Worm (Caenorhabditis elegans): ENCODE results near the gene C04F5.9.

ce11 chrV:5090386-5090785 is 28.6 kb downstream of the C04F5.9 start:
- no peak for TF ChIP-seq aly-2 (tag; optimal IDR thresholded peaks at IDR 0.05)
- TF ChIP-seq unc-62 (GFP tag; optimal IDR thresholded peaks at IDR 0.05 in 1 of 2) = no peak
- no peak for TF ChIP-seq unc-62 (tag; optimal IDR thresholded peaks at IDR 0.05)
- TF ChIP-seq madf-9 (GFP tag; conservative IDR thresholded peaks at IDR 0.05) = no peak
- no peak for TF ChIP-seq ceh-82 (tag; optimal IDR thresholded peaks at IDR 0.05)
- no peak for TF ChIP-seq dpl-1 (GFP tag; optimal IDR thresholded peaks at IDR 0.05)
- TF ChIP-seq lir-3 (tag; optimal IDR thresholded peaks at IDR 0.05) = no peak
- no peak for TF ChIP-seq nhr-237 (tag; optimal IDR thresholded peaks at IDR 0.05)
- TF ChIP-seq ceh-32 (tag; optimal IDR thresholded peaks at IDR 0.05; ENCODE audit: poor library complexity) = no peak
- no peak for TF ChIP-seq egl-27 (tag; optimal IDR thresholded peaks at IDR 0.05)
- TF ChIP-seq F26F4.8 (GFP tag; conservative IDR thresholded peaks at IDR 0.05) = no peak
- TF ChIP-seq tag-97 (GFP tag; IDR thresholded peaks at IDR 0.05) = no peak
- TF ChIP-seq ceh-62 (tag; optimal IDR thresholded peaks at IDR 0.05) = no peak

Data from whole organism, L4 larva.